Fruit fly (Drosophila melanogaster) whole organism, embryonic: ENCODE results near the gene CG46397.
A peak's percentile ranks its signal among the peaks of the same experiment; 100 is the strongest.

Experiments used
- ATbp ChIP-seq: fragments of 200-800 bp; sonication (Bioruptor generic); optimal IDR thresholded peaks from 2 replicates; lab custom pipeline; 2017; ENCODE audit warnings: missing biosample characterization, mild to moderate bottlenecking, missing genetic modification characterization, missing genetic modification reagents
- Ada2b ChIP-seq: fragments of 200-800 bp; sonication (Bioruptor generic); IDR thresholded peaks from 2 replicates; pipeline ENCODE4 v1.3.6; 2022; ENCODE audit warnings: missing biosample characterization, missing genetic modification characterization
- Antp ChIP-seq: fragments of 200-800 bp; sonication (Bioruptor generic); optimal IDR thresholded peaks from 3 replicates; lab custom pipeline; 2016; ENCODE audit warnings: missing biosample characterization, missing genetic modification characterization
- Atf6 ChIP-seq: fragments of 200-800 bp; sonication (Bioruptor generic); IDR thresholded peaks from 2 replicates; pipeline ENCODE4 v1.3.6; 2022; ENCODE audit warnings: missing biosample characterization, missing genetic modification characterization
- CG10321 ChIP-seq: fragments of 200-800 bp; sonication (Bioruptor generic); IDR thresholded peaks from 2 replicates; pipeline ENCODE4 v1.3.6; 2022; ENCODE audit warnings: missing biosample characterization, missing genetic modification characterization
- CG10565 ChIP-seq: fragments of 200-800 bp; sonication (Bioruptor generic); optimal IDR thresholded peaks from 3 replicates; lab custom pipeline; 2016; ENCODE audit warnings: missing biosample characterization, mild to moderate bottlenecking, missing genetic modification characterization
- CG10959 ChIP-seq: fragments of 200-800 bp; sonication (Bioruptor generic); IDR thresholded peaks from 2 replicates; pipeline ENCODE4 v1.3.6; 2022; ENCODE audit warnings: missing biosample characterization, missing genetic modification characterization
- CG11560 ChIP-seq: fragments of 200-800 bp; sonication (Bioruptor generic); IDR thresholded peaks from 3 replicates; pipeline ENCODE4 v1.3.6; 2022; ENCODE audit warnings: missing biosample characterization, missing genetic modification characterization
- CG12659 ChIP-seq: fragments of 200-800 bp; sonication (Bioruptor generic); optimal IDR thresholded peaks from 3 replicates; lab custom pipeline; 2017; ENCODE audit warnings: mild to moderate bottlenecking, missing biosample characterization, missing genetic modification reagents, missing genetic modification characterization
- CG14050 ChIP-seq: fragments of 200-800 bp; sonication (Bioruptor generic); IDR thresholded peaks from 3 replicates; pipeline ENCODE4 v1.3.6; 2022; ENCODE audit warnings: missing biosample characterization, missing genetic modification characterization
- CG14710 ChIP-seq: fragments of 200-800 bp; sonication (Bioruptor generic); optimal IDR thresholded peaks from 3 replicates; lab custom pipeline; 2019; ENCODE audit warnings: missing biosample characterization, mild to moderate bottlenecking, missing genetic modification characterization, moderate library complexity
- CG15601 ChIP-seq: fragments of 200-800 bp; sonication (Bioruptor generic); optimal IDR thresholded peaks from 3 replicates; lab custom pipeline; 2019; ENCODE audit warnings: missing biosample characterization, mild to moderate bottlenecking, missing genetic modification characterization, moderate library complexity
- CG16815 ChIP-seq: fragments of 200-800 bp; sonication (Bioruptor generic); optimal IDR thresholded peaks from 3 replicates; lab custom pipeline; 2017; ENCODE audit warnings: missing biosample characterization, mild to moderate bottlenecking, missing genetic modification characterization
- CG16863 ChIP-seq: fragments of 200-800 bp; sonication (Bioruptor generic); optimal IDR thresholded peaks from 3 replicates; lab custom pipeline; 2016; ENCODE audit warnings: missing biosample characterization, missing genetic modification characterization
- CG17802 ChIP-seq: fragments of 200-800 bp; sonication (Bioruptor generic); optimal IDR thresholded peaks from 2 replicates; lab custom pipeline; 2018; ENCODE audit warnings: missing biosample characterization, mild to moderate bottlenecking, missing genetic modification characterization, moderate library complexity
- CG17829 ChIP-seq: fragments of 200-800 bp; optimal IDR thresholded peaks from 2 replicates; lab custom pipeline; 2019; ENCODE audit warnings: missing biosample characterization, mild to moderate bottlenecking, missing genetic modification characterization, moderate library complexity
- CG18476 ChIP-seq: fragments of 200-800 bp; sonication (Bioruptor generic); optimal IDR thresholded peaks from 2 replicates; lab custom pipeline; 2016; ENCODE audit warnings: missing biosample characterization, mild to moderate bottlenecking, missing genetic modification characterization
- CG2889 ChIP-seq: fragments of 200-800 bp; sonication (Bioruptor generic); IDR thresholded peaks from 3 replicates; pipeline ENCODE4 v1.3.6; 2022; ENCODE audit warnings: missing biosample characterization, missing genetic modification characterization
- CG3838 ChIP-seq: fragments of 200-800 bp; sonication (Bioruptor generic); optimal IDR thresholded peaks from 3 replicates; lab custom pipeline; 2016; ENCODE audit warnings: missing biosample characterization, missing genetic modification characterization
- CG4707 ChIP-seq: fragments of 200-800 bp; sonication (Bioruptor generic); optimal IDR thresholded peaks from 2 replicates; lab custom pipeline; 2018; ENCODE audit warnings: missing biosample characterization, mild to moderate bottlenecking, missing genetic modification characterization, moderate library complexity
- CG7556 ChIP-seq: fragments of 200-800 bp; sonication (Bioruptor generic); optimal IDR thresholded peaks from 2 replicates; lab custom pipeline; 2017; ENCODE audit warnings: missing biosample characterization, mild to moderate bottlenecking, missing genetic modification characterization
- CrebB ChIP-seq: fragments of 200-800 bp; sonication (Bioruptor generic); optimal IDR thresholded peaks from 3 replicates; lab custom pipeline; 2018; ENCODE audit warnings: missing biosample characterization, mild to moderate bottlenecking, missing genetic modification characterization
- Dp ChIP-seq: fragments of 200-800 bp; sonication (Bioruptor generic); optimal IDR thresholded peaks from 2 replicates; lab custom pipeline; 2018; ENCODE audit warnings: missing biosample characterization, mild to moderate bottlenecking, missing genetic modification characterization, moderate library complexity
- E2f2 ChIP-seq: fragments of 200-800 bp; sonication (Bioruptor generic); IDR thresholded peaks from 2 replicates; pipeline ENCODE4 v1.3.6; 2022; ENCODE audit warnings: missing biosample characterization, missing genetic modification characterization
- Hr78 ChIP-seq, 2 experiments: fragments of 200-800 bp in 1 of 2; fragments of >200 bp in 1 of 2; sonication (Bioruptor generic) in 1 of 2; optimal IDR thresholded peaks; 2 replicates each; lab custom pipeline; 2017 to 2019; ENCODE audit warnings: missing biosample characterization in 2 of 2, missing genetic modification characterization in 2 of 2, mild to moderate bottlenecking in 1 of 2, moderate library complexity in 1 of 2
- Lhr ChIP-seq: fragments of 200-800 bp; sonication (Bioruptor generic); optimal IDR thresholded peaks from 3 replicates; lab custom pipeline; 2017; ENCODE audit warnings: mild to moderate bottlenecking, missing biosample characterization, missing genetic modification reagents, missing genetic modification characterization
- MESR4 ChIP-seq: fragments of 200-800 bp; sonication (Bioruptor generic); optimal IDR thresholded peaks from 2 replicates; lab custom pipeline; 2018; ENCODE audit warnings: missing biosample characterization, mild to moderate bottlenecking, missing genetic modification characterization, moderate library complexity
- NfI ChIP-seq: fragments of 200-800 bp; sonication (Bioruptor generic); optimal IDR thresholded peaks from 3 replicates; lab custom pipeline; 2018; ENCODE audit warnings: missing biosample characterization, mild to moderate bottlenecking, missing genetic modification characterization, moderate library complexity
- Pdp1 ChIP-seq, 2 experiments: fragments of 200-800 bp; sonication (Bioruptor generic); optimal IDR thresholded peaks; 3 replicates each; lab custom pipeline; 2016; ENCODE audit warnings: missing biosample characterization in 2 of 2, missing genetic modification characterization in 2 of 2, mild to moderate bottlenecking in 1 of 2, moderate library complexity in 1 of 2
- Spps ChIP-seq: fragments of 200-800 bp; sonication (Bioruptor generic); optimal IDR thresholded peaks from 2 replicates; lab custom pipeline; 2018; ENCODE audit warnings: missing biosample characterization, mild to moderate bottlenecking, missing genetic modification characterization
- Stat92E ChIP-seq, 3 experiments: fragments of >200 bp in 2 of 3; fragments of 200-800 bp in 1 of 3; sonication (Bioruptor generic) in 1 of 3; optimal IDR thresholded peaks; 2 replicates each; lab custom pipeline; 2017 to 2019; ENCODE audit warnings: missing biosample characterization in 3 of 3, missing genetic modification characterization in 3 of 3, mild to moderate bottlenecking in 1 of 3, moderate library complexity in 1 of 3
- aop ChIP-seq: fragments of 200-800 bp; sonication (Bioruptor generic); IDR thresholded peaks from 2 replicates; pipeline ENCODE4 v1.3.6; 2022; ENCODE audit warnings: missing biosample characterization, missing genetic modification characterization
- bsh ChIP-seq, 2 experiments: fragments of 200-800 bp; sonication (Bioruptor generic); optimal IDR thresholded peaks; 2 replicates each; lab custom pipeline; 2017 to 2018; ENCODE audit warnings: mild to moderate bottlenecking in 2 of 2, missing biosample characterization in 2 of 2, missing genetic modification characterization in 2 of 2, moderate library complexity in 1 of 2
- ci ChIP-seq: fragments of 200-800 bp; sonication (Bioruptor generic); IDR thresholded peaks from 3 replicates; pipeline ENCODE4 v1.3.6; 2022; ENCODE audit warnings: missing biosample characterization, missing genetic modification characterization
- fd102C ChIP-seq: fragments of 200-800 bp; sonication (Bioruptor generic); optimal IDR thresholded peaks from 2 replicates; lab custom pipeline; 2018; ENCODE audit warnings: missing biosample characterization, mild to moderate bottlenecking, missing genetic modification characterization, moderate library complexity
- ftz-f1 ChIP-seq: fragments of 200-800 bp; sonication (Bioruptor generic); optimal IDR thresholded peaks from 2 replicates; lab custom pipeline; 2016; ENCODE audit warnings: missing biosample characterization, missing genetic modification characterization
- hth ChIP-seq: fragments of >200 bp; optimal IDR thresholded peaks from 2 replicates; lab custom pipeline; 2017; ENCODE audit warnings: inconsistent platforms
- kah ChIP-seq: fragments of 200-800 bp; sonication (Bioruptor generic); optimal IDR thresholded peaks from 2 replicates; lab custom pipeline; 2018; ENCODE audit warnings: missing biosample characterization, mild to moderate bottlenecking, missing genetic modification characterization
- klu ChIP-seq: fragments of 200-800 bp; sonication (Bioruptor generic); IDR thresholded peaks from 2 replicates; pipeline ENCODE4 v1.3.6; 2022; ENCODE audit warnings: missing biosample characterization, missing genetic modification characterization
- kni ChIP-seq: fragments of 200-800 bp; sonication (Bioruptor generic); optimal IDR thresholded peaks from 3 replicates; lab custom pipeline; 2017; ENCODE audit warnings: mild to moderate bottlenecking, missing biosample characterization, missing genetic modification reagents, missing genetic modification characterization
- lmd ChIP-seq: fragments of 200-800 bp; sonication (Bioruptor generic); IDR thresholded peaks from 2 replicates; pipeline ENCODE4 v1.3.6; 2022; ENCODE audit warnings: missing biosample characterization, missing genetic modification characterization
- mam ChIP-seq: fragments of 200-800 bp; sonication (Bioruptor generic); optimal IDR thresholded peaks from 3 replicates; lab custom pipeline; 2016; ENCODE audit warnings: missing biosample characterization, missing genetic modification characterization
- nmo ChIP-seq: fragments of 200-800 bp; sonication (Bioruptor generic); optimal IDR thresholded peaks from 2 replicates; lab custom pipeline; 2018; ENCODE audit warnings: missing biosample characterization, mild to moderate bottlenecking, missing genetic modification characterization, moderate library complexity
- pfk ChIP-seq: fragments of 200-800 bp; sonication (Bioruptor generic); optimal IDR thresholded peaks from 2 replicates; lab custom pipeline; 2018; ENCODE audit warnings: missing biosample characterization, mild to moderate bottlenecking, missing genetic modification characterization, moderate library complexity
- pzg ChIP-seq: fragments of 200-800 bp; sonication (Bioruptor generic); optimal IDR thresholded peaks from 3 replicates; lab custom pipeline; 2018; ENCODE audit warnings: missing biosample characterization, mild to moderate bottlenecking, missing genetic modification characterization, moderate library complexity
- ro ChIP-seq: fragments of 200-800 bp; sonication (Bioruptor generic); IDR thresholded peaks from 2 replicates; pipeline ENCODE4 v1.3.6; 2022; ENCODE audit warnings: missing biosample characterization, missing genetic modification characterization
- run ChIP-seq: fragments of 200-800 bp; sonication (Bioruptor generic); optimal IDR thresholded peaks from 3 replicates; lab custom pipeline; 2018; ENCODE audit warnings: missing biosample characterization, mild to moderate bottlenecking, missing genetic modification characterization
- unc-4 ChIP-seq: fragments of 200-800 bp; sonication (Bioruptor generic); IDR thresholded peaks from 2 replicates; pipeline ENCODE4 v1.3.6; 2022; ENCODE audit warnings: missing biosample characterization, missing genetic modification characterization; ENCODE audit not compliant: partially characterized antibody
- yki ChIP-seq: fragments of >200 bp; optimal IDR thresholded peaks from 3 replicates; lab custom pipeline; 2018

The CG46397 gene

dm6 chr2L:8984614-8985318 lies 37.7 kb downstream of the CG46397 start, which contains the start of gene CG13101 (continued):
- TF ChIP-seq CG14710 (tag; lab: Kevin White, UChicago) (peak; percentile 91), mam (GFP tag; lab: Kevin White, UChicago) (peak; percentile 70), E2f2 (peak; percentile 79), klu (GFP tag; lab: Robert Waterston, UW) (peak; percentile 93), CG4707 (GFP tag; lab: Kevin White, UChicago) (peak; percentile 57), nmo (GFP tag; lab: Kevin White, UChicago) (peak; percentile 95), CG2889 (GFP tag; lab: Robert Waterston, UW) (peak; percentile 88), CG7556 (peak; percentile 95), ftz-f1 (peak; percentile 24), CG10321 (peak; percentile 81), CG16863 (GFP tag; lab: Kevin White, UChicago) (peak; percentile 85), ATbp (GFP tag; lab: Kevin White, UChicago) (peak; percentile 89), CG15601 (peak; percentile 89), Stat92E (GFP tag; optimal IDR thresholded peaks at IDR 0.05; lab: Kevin White, UChicago) (peak in 1 of 3 experiments; percentile 83), kah (GFP tag; lab: Kevin White, UChicago) (peak; percentile 68), bsh (GFP tag; optimal IDR thresholded peaks at IDR 0.05; lab: Kevin White, UChicago) (peak; percentile 81 to 96), CG12659 (GFP tag; lab: Kevin White, UChicago) (peak; percentile 94), pfk (no peak), CrebB (peak; percentile 91), pzg (peak; percentile 2), Ada2b (GFP tag; lab: Robert Waterston, UW) (peak; percentile 94), NfI (peak; percentile 80), aop (GFP tag; lab: Robert Waterston, UW) (no peak), Hr78 (GFP tag; optimal IDR thresholded peaks at IDR 0.05; lab: Kevin White, UChicago) (peak in 1 of 2 experiments; percentile 72), run (tag; lab: Kevin White, UChicago) (peak; percentile 85), hth (lab: Kevin White, UChicago) (no peak), Atf6 (GFP tag; lab: Robert Waterston, UW) (peak; percentile 96), CG17802 (tag; lab: Kevin White, UChicago) (peak; percentile 57), Spps (tag; lab: Kevin White, UChicago) (peak; percentile 91), CG18476 (GFP tag; lab: Kevin White, UChicago) (peak; percentile 90), Pdp1 (GFP tag; optimal IDR thresholded peaks at IDR 0.05; lab: Kevin White, UChicago) (peak; percentile 85 to 87), ro (GFP tag; lab: Robert Waterston, UW) (peak; percentile 87), ci (GFP tag; lab: Robert Waterston, UW) (peak; percentile 96), CG10959 (peak; percentile 85), Antp (GFP tag; lab: Kevin White, UChicago) (peak; percentile 14), unc-4 (no peak), CG16815 (GFP tag; lab: Kevin White, UChicago) (peak; percentile 76), MESR4 (peak; percentile 42), Dp (GFP tag; lab: Kevin White, UChicago) (no peak), CG10565 (GFP tag; lab: Kevin White, UChicago) (peak; percentile 61), Lhr (peak; percentile 71), lmd (GFP tag; lab: Robert Waterston, UW) (peak; percentile 91), yki (lab: Kevin White, UChicago) (no peak), CG3838 (peak; percentile 65), CG17829 (tag; lab: Kevin White, UChicago) (peak; percentile 96), CG11560 (tag; lab: Robert Waterston, UW) (peak; percentile 80), fd102C (peak; percentile 45), kni (GFP tag; lab: Kevin White, UChicago) (no peak), CG14050 (peak; percentile 89)
